Fruit fly (Drosophila melanogaster): ENCODE data around the gene KrT95D.

KrT95D gene

dm6 chr3R:23992823-23993797, 38.5 kb downstream of the KrT95D start, which contains the start of the genes Epp and Rab7 (continued):
- TF ChIP-seq eyg (GFP tag; optimal IDR thresholded peaks at IDR 0.05) = peak; percentile 54
- peak; percentile 96 for TF ChIP-seq CG10267 (tag; optimal IDR thresholded peaks at IDR 0.05)
- TF ChIP-seq CG4617 (GFP tag; optimal IDR thresholded peaks at IDR 0.05; ENCODE audit: borderline replicate concordance) = peak; percentile 90
- TF ChIP-seq CG18619 (GFP tag; optimal IDR thresholded peaks at IDR 0.05) = no peak
- peak; percentile 87 for TF ChIP-seq CG7963 (GFP tag; IDR thresholded peaks at IDR 0.05; ENCODE audit: partially characterized antibody)
- no peak for TF ChIP-seq h (optimal IDR thresholded peaks at IDR 0.05)
- TF ChIP-seq wek (GFP tag; optimal IDR thresholded peaks at IDR 0.05) = no peak
- TF ChIP-seq crp (GFP tag; optimal IDR thresholded peaks at IDR 0.05) = peak in 1 of 2 experiments; percentile 31
- no peak for TF ChIP-seq gce (GFP tag; IDR thresholded peaks at IDR 0.05)
- peak; percentile 77 for TF ChIP-seq HmgD (GFP tag; optimal IDR thresholded peaks at IDR 0.05)
- no peak for TF ChIP-seq oc (tag; optimal IDR thresholded peaks at IDR 0.05)
- TF ChIP-seq Hand (GFP tag; optimal IDR thresholded peaks at IDR 0.05) = no peak
- TF ChIP-seq cg (GFP tag; optimal IDR thresholded peaks at IDR 0.05) = peak; percentile 96
- no peak for TF ChIP-seq NK7.1 (GFP tag; optimal IDR thresholded peaks at IDR 0.05)
- TF ChIP-seq Hsf (GFP tag; optimal IDR thresholded peaks at IDR 0.05) = peak; percentile 7
- TF ChIP-seq Xbp1 (GFP tag; optimal IDR thresholded peaks at IDR 0.05) = peak; percentile 51
- TF ChIP-seq sisA (GFP tag; IDR thresholded peaks at IDR 0.05) = peak; percentile 22; the same call in 1 of the 2 replicates
- TF ChIP-seq D19A (tag; optimal IDR thresholded peaks at IDR 0.05) = no peak
- peak; percentile 97 for TF ChIP-seq Sry-δ (GFP tag; optimal IDR thresholded peaks at IDR 0.05)
- peak; percentile 3 for TF ChIP-seq CG13123 (GFP tag; optimal IDR thresholded peaks at IDR 0.05)
- peak; percentile 64 for TF ChIP-seq HLH54F (GFP tag; optimal IDR thresholded peaks at IDR 0.05)
- TF ChIP-seq dmrt99B (tag; optimal IDR thresholded peaks at IDR 0.05) = no peak
- no peak for TF ChIP-seq CG8388 (GFP tag; optimal IDR thresholded peaks at IDR 0.05)
- TF ChIP-seq CG10654 (GFP tag; optimal IDR thresholded peaks at IDR 0.05) = peak; percentile 30
- peak; percentile 96 for TF ChIP-seq Bgb (GFP tag; IDR thresholded peaks at IDR 0.05; ENCODE audit: partially characterized antibody)
- TF ChIP-seq inv (GFP tag; IDR thresholded peaks at IDR 0.05; ENCODE audit: partially characterized antibody) = peak; percentile 91
- TF ChIP-seq CG10147 (GFP tag; optimal IDR thresholded peaks at IDR 0.05) = peak; percentile 5
- TF ChIP-seq ind (GFP tag; optimal IDR thresholded peaks at IDR 0.05) = peak; percentile 8
- no peak for TF ChIP-seq CG11398 (GFP tag; optimal IDR thresholded peaks at IDR 0.05)
- no peak for TF ChIP-seq CG10274 (GFP tag; optimal IDR thresholded peaks at IDR 0.05)
- TF ChIP-seq CG31388 (GFP tag; optimal IDR thresholded peaks at IDR 0.05) = no peak
- TF ChIP-seq disco-r (GFP tag; optimal IDR thresholded peaks at IDR 0.05) = no peak
- TF ChIP-seq MBD-R2 (GFP tag; IDR thresholded peaks at IDR 0.05) = peak; percentile 84
- TF ChIP-seq tx (GFP tag; optimal IDR thresholded peaks at IDR 0.05) = peak; percentile 55
- no peak for TF ChIP-seq Ssrp (tag; optimal IDR thresholded peaks at IDR 0.05)
- TF ChIP-seq wdn (GFP tag; IDR thresholded peaks at IDR 0.05) = no peak
- TF ChIP-seq chn (GFP tag; optimal IDR thresholded peaks at IDR 0.05) = peak; percentile 31
- peak; percentile 72 for TF ChIP-seq nerfin-2 (GFP tag; IDR thresholded peaks at IDR 0.05; ENCODE audit: partially characterized antibody)
- no peak for TF ChIP-seq CG15269 (tag; optimal IDR thresholded peaks at IDR 0.05)
- TF ChIP-seq hbn (GFP tag; IDR thresholded peaks at IDR 0.05; ENCODE audit: partially characterized antibody) = peak; percentile 89
- peak; percentile 71 for TF ChIP-seq CG1603 (tag; optimal IDR thresholded peaks at IDR 0.05)
- TF ChIP-seq CG10431 (GFP tag; optimal IDR thresholded peaks at IDR 0.05) = no peak
- peak; percentile 81 for TF ChIP-seq Rfx (GFP tag; IDR thresholded peaks at IDR 0.05)
- TF ChIP-seq sim (GFP tag; IDR thresholded peaks at IDR 0.05) = no peak
- peak; percentile 95 for TF ChIP-seq unc-4 (GFP tag; IDR thresholded peaks at IDR 0.05; ENCODE audit: partially characterized antibody)
- TF ChIP-seq sd (tag; optimal IDR thresholded peaks at IDR 0.05) = peak; percentile 92
- TF ChIP-seq sc (optimal IDR thresholded peaks at IDR 0.05) = no peak
- TF ChIP-seq sc (GFP tag; optimal IDR thresholded peaks at IDR 0.05) = no peak

All from whole organism, embryonic.